Worm (Caenorhabditis elegans): ENCODE measurements around the gene pyt-1.

The pyt-1 gene

DNA sequence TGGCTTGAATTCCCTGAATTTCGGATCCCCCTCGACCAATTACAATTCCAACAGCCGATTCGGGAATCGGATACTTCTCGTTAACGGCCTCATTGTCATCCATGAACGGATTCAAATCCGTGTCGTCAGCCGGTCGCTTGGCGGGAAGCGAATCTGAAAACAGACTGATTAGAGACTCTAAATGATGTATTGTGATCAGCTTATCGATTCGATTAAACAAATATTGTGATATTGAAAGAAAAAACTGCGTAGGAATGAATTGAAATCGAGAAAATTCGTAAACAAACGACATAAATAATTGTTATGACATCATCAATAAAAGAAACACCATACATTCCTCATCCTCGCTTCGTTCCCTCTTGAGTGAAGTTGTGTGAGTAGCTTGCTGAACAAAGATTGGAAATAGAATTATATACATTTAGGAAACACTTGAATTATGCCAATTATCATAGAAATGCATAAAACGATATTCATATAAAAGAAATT, 8.9 kb upstream of the pyt-1 start:
- no peak for TF ChIP-seq ceh-36 (tag; optimal IDR thresholded peaks at IDR 0.05)
- no peak for TF ChIP-seq ets-7 (tag; optimal IDR thresholded peaks at IDR 0.05)
- no peak for TF ChIP-seq hmbx-1 (tag; optimal IDR thresholded peaks at IDR 0.05)
- TF ChIP-seq sea-1 (GFP tag; conservative IDR thresholded peaks at IDR 0.05): no peak
- TF ChIP-seq hnd-1 (tag; optimal IDR thresholded peaks at IDR 0.05): no peak
- no peak for TF ChIP-seq tbx-37 (GFP tag; conservative IDR thresholded peaks at IDR 0.05)
- TF ChIP-seq tra-4 (tag; optimal IDR thresholded peaks at IDR 0.05): no peak
- no peak for TF ChIP-seq ama-1 (optimal IDR thresholded peaks at IDR 0.05)
- no peak for TF ChIP-seq aly-1 (tag; optimal IDR thresholded peaks at IDR 0.05)
- no peak for TF ChIP-seq F13C5.2 (tag; optimal IDR thresholded peaks at IDR 0.05)
- no peak for TF ChIP-seq pes-1 (GFP tag; IDR thresholded peaks at IDR 0.05)
- no peak for TF ChIP-seq ceh-13 (GFP tag; optimal IDR thresholded peaks at IDR 0.05)
- no peak for TF ChIP-seq tbx-11 (GFP tag; IDR thresholded peaks at IDR 0.05)
- no peak for TF ChIP-seq B0310.2 (tag; optimal IDR thresholded peaks at IDR 0.05)
- TF ChIP-seq scrt-1 (GFP tag; IDR thresholded peaks at IDR 0.05): no peak

DNA sequence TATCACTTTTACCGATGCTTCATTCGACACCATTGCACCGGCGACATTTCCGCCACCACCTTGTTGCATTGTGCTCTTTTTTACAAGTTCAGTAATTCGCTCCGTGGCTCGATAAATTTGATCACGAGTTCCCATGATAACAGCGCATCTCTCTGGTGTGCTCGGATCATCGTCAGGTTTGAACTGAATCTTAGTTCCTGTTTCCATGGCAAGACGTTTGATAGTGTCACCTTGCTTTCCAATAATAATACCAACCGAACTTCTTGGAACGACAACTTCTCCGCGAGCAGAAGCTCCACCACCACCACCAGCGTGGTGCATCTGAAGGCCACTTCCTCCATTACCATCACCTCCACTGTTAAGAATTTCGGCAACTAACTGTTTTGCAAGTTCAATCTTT, 8.0 kb upstream of the pyt-1 start:
- no peak for TF ChIP-seq ceh-13 (GFP tag; optimal IDR thresholded peaks at IDR 0.05)
- no peak for TF ChIP-seq ceh-36 (tag; optimal IDR thresholded peaks at IDR 0.05)
- TF ChIP-seq F13C5.2 (tag; optimal IDR thresholded peaks at IDR 0.05): no peak
- no peak for TF ChIP-seq ets-7 (tag; optimal IDR thresholded peaks at IDR 0.05)
- no peak for TF ChIP-seq hmg-4 (GFP tag; optimal IDR thresholded peaks at IDR 0.05)
- TF ChIP-seq B0310.2 (tag; optimal IDR thresholded peaks at IDR 0.05): no peak
- TF ChIP-seq hmbx-1 (tag; optimal IDR thresholded peaks at IDR 0.05): no peak
- TF ChIP-seq tra-4 (tag; optimal IDR thresholded peaks at IDR 0.05): no peak
- no peak for TF ChIP-seq tbx-37 (GFP tag; conservative IDR thresholded peaks at IDR 0.05)
- TF ChIP-seq hnd-1 (tag; optimal IDR thresholded peaks at IDR 0.05): no peak
- no peak for TF ChIP-seq flt-1 (GFP tag; IDR thresholded peaks at IDR 0.05)
- no peak for TF ChIP-seq ama-1 (optimal IDR thresholded peaks at IDR 0.05)
- TF ChIP-seq aly-1 (tag; optimal IDR thresholded peaks at IDR 0.05): no peak
- no peak for TF ChIP-seq sea-1 (GFP tag; conservative IDR thresholded peaks at IDR 0.05)
- no peak for TF ChIP-seq scrt-1 (GFP tag; IDR thresholded peaks at IDR 0.05)
- TF ChIP-seq pes-1 (GFP tag; IDR thresholded peaks at IDR 0.05): no peak
- no peak for TF ChIP-seq tbx-11 (GFP tag; IDR thresholded peaks at IDR 0.05)

DNA sequence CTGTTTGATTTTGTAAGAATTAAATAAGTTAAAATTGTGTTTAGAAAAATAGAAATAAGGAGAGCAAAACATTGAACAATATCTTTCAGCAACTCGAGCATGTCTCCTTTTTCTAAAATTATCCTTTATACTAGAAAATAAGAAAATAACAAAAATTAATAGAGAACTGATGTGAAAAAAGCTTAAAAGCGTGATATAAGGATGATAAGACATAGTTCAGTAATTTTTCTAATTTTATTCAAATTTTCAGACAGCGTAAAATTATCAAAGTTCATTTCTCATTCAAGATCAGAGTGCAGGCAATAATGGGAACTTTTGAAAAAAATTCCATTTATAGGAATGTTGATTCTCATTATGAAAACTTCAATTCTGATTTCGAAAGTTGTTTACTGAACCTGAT, 4.2 kb upstream of the pyt-1 start, which contains the start of gene str-182:
TSS of gene str-182 (minus strand) at position 101 of the 400 bp plus-strand sequence.
- TF ChIP-seq ets-7 (tag; optimal IDR thresholded peaks at IDR 0.05): no peak

DNA sequence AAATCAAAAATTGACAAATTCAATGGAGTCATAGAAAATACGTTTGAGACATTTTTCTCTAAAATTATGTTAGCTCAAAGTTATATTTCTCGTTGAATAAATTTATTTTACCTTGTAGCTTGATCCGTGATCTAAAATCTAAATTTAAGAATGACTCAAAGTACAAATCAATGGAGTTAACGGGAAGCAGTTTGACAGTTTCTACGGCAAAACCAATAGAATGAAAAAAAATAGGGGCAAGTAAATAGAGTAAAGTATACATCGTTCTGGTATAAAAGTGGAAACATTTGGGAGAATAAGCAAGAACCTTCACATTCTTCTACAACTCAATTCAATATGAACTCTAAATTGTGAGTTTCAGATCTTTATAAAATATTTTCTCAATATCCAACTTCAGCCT, 1.8 kb upstream of the pyt-1 start, which contains the start of gene fipr-6:
TSS of gene fipr-6 (plus strand) at position 301 of the 400 bp plus-strand sequence.
- TF ChIP-seq hmbx-1 (tag; optimal IDR thresholded peaks at IDR 0.05) (no peak), scrt-1 (GFP tag; IDR thresholded peaks at IDR 0.05) (no peak), hnd-1 (tag; optimal IDR thresholded peaks at IDR 0.05) (no peak), sea-1 (GFP tag; conservative IDR thresholded peaks at IDR 0.05) (no peak), hmg-4 (GFP tag; optimal IDR thresholded peaks at IDR 0.05) (no peak), ama-1 (optimal IDR thresholded peaks at IDR 0.05) (no peak), ets-7 (tag; optimal IDR thresholded peaks at IDR 0.05) (no peak), tbx-37 (GFP tag; conservative IDR thresholded peaks at IDR 0.05) (no peak), pes-1 (GFP tag; IDR thresholded peaks at IDR 0.05) (no peak), ceh-13 (GFP tag; optimal IDR thresholded peaks at IDR 0.05) (no peak), aly-1 (tag; optimal IDR thresholded peaks at IDR 0.05) (no peak), B0310.2 (tag; optimal IDR thresholded peaks at IDR 0.05) (no peak), F13C5.2 (tag; optimal IDR thresholded peaks at IDR 0.05) (no peak), ceh-36 (tag; optimal IDR thresholded peaks at IDR 0.05) (no peak)

DNA sequence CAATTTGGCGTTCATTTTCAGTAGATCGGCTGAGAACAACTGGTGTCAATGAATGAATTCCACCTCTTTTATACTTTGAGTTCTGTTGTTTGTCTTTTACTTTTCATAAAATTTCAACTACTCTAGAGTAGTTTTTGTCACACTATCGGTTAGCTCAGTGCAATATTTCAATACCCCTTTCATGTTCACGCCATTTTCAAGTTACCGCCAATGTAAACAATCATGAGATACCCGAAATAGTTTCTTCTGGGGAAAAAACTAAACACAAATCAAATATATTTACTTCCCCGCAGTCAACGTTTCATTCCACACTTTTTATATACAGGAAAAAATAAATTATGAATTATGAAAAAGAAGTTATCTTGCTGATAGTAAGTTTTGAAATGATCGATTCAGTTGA, 762 bp downstream of the pyt-1 start, which contains the start of gene fipr-4:
TSS of gene fipr-4 (minus strand) at position 101 of the 400 bp plus-strand sequence.
- TF ChIP-seq tra-4 (tag; optimal IDR thresholded peaks at IDR 0.05) (no peak), tbx-11 (GFP tag; IDR thresholded peaks at IDR 0.05) (no peak), sea-1 (GFP tag; conservative IDR thresholded peaks at IDR 0.05) (no peak), ceh-36 (tag; optimal IDR thresholded peaks at IDR 0.05) (no peak), hmbx-1 (tag; optimal IDR thresholded peaks at IDR 0.05) (no peak), tbx-37 (GFP tag; conservative IDR thresholded peaks at IDR 0.05) (no peak)

DNA sequence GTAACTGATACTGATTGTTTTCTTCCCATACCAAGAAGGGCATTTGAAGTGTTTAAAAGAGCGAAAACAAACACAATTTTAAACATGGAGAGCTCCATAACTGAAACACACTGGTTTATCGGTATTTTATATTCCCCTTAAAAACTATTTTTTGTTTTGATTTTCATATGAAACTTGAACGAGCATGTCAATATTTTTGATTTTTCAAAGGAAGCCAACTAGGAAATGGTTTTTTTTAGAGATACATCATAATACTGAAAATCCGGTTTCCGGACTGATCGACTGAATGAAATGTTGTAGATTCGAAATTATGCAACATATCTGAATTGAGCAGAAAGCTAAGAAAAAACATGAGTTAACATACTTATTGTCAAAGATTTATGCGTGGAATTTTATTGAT, 1.8 kb downstream of the pyt-1 start, which contains the start of gene ttr-19:
TSS of gene ttr-19 (minus strand) at position 101 of the 400 bp plus-strand sequence.
- TF ChIP-seq pes-1 (GFP tag; IDR thresholded peaks at IDR 0.05) (no peak), F13C5.2 (tag; optimal IDR thresholded peaks at IDR 0.05) (no peak), aly-1 (tag; optimal IDR thresholded peaks at IDR 0.05) (no peak), hmbx-1 (tag; optimal IDR thresholded peaks at IDR 0.05) (no peak), flt-1 (GFP tag; IDR thresholded peaks at IDR 0.05) (no peak), ceh-13 (GFP tag; optimal IDR thresholded peaks at IDR 0.05) (no peak), ama-1 (optimal IDR thresholded peaks at IDR 0.05) (no peak), tbx-11 (GFP tag; IDR thresholded peaks at IDR 0.05) (no peak)

DNA sequence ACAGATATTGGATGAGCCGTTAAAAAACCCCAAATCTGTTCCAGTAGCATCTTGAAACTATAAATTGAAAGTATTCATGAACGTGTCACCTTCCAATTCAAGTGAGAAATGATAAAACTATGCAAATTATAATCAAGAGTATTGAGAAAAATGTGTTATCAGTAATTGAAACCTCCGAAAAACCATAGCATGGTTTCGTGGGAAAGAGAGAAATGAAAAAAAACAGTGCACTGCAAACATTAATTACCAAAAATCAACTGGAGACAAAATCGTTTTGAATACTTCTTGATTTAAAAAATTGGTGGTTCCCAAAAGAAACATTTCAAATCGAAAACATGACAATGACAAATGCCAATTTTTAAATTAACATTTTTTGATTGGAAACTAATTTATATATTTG, 3.5 kb downstream of the pyt-1 start, which contains the start of gene daf-36:
TSS of gene daf-36 (minus strand) at position 101 of the 400 bp plus-strand sequence.
- TF ChIP-seq tra-4 (tag; optimal IDR thresholded peaks at IDR 0.05): no peak

DNA sequence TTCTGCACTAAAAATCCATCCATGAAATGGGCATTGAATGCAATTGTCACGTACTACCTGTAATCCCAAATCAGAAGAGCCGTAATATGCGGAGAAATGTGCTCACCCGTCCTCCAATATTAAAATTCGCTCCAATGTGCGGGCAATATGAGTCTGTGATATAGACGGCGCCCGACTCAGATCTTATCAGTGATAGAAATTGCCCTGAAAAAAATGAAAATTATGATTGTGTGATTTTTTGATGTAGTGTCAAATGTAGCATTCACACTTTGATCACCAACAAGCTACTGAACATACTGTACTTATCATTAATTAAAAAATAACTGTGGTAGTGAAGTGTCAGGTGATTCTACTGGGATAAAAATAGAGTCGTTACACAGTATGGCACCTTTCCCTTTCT, 4.5 kb downstream of the pyt-1 start:
- TF ChIP-seq ceh-36 (tag; optimal IDR thresholded peaks at IDR 0.05) (no peak), B0310.2 (tag; optimal IDR thresholded peaks at IDR 0.05) (no peak), flt-1 (GFP tag; IDR thresholded peaks at IDR 0.05) (no peak), tbx-37 (GFP tag; conservative IDR thresholded peaks at IDR 0.05) (no peak), hnd-1 (tag; optimal IDR thresholded peaks at IDR 0.05) (no peak), pes-1 (GFP tag; IDR thresholded peaks at IDR 0.05) (no peak), hmg-4 (GFP tag; optimal IDR thresholded peaks at IDR 0.05) (no peak), F13C5.2 (tag; optimal IDR thresholded peaks at IDR 0.05) (no peak), sea-1 (GFP tag; conservative IDR thresholded peaks at IDR 0.05) (no peak), tbx-11 (GFP tag; IDR thresholded peaks at IDR 0.05) (no peak), ceh-13 (GFP tag; optimal IDR thresholded peaks at IDR 0.05) (no peak), tra-4 (tag; optimal IDR thresholded peaks at IDR 0.05) (no peak), hmbx-1 (tag; optimal IDR thresholded peaks at IDR 0.05) (no peak), aly-1 (tag; optimal IDR thresholded peaks at IDR 0.05) (no peak), ama-1 (optimal IDR thresholded peaks at IDR 0.05) (no peak), ets-7 (tag; optimal IDR thresholded peaks at IDR 0.05) (no peak), scrt-1 (GFP tag; IDR thresholded peaks at IDR 0.05) (no peak)

Data from whole organism, early embryonic.